Fruit fly (Drosophila melanogaster): Measurements from ENCODE around the gene chp.

chp gene

DNA sequence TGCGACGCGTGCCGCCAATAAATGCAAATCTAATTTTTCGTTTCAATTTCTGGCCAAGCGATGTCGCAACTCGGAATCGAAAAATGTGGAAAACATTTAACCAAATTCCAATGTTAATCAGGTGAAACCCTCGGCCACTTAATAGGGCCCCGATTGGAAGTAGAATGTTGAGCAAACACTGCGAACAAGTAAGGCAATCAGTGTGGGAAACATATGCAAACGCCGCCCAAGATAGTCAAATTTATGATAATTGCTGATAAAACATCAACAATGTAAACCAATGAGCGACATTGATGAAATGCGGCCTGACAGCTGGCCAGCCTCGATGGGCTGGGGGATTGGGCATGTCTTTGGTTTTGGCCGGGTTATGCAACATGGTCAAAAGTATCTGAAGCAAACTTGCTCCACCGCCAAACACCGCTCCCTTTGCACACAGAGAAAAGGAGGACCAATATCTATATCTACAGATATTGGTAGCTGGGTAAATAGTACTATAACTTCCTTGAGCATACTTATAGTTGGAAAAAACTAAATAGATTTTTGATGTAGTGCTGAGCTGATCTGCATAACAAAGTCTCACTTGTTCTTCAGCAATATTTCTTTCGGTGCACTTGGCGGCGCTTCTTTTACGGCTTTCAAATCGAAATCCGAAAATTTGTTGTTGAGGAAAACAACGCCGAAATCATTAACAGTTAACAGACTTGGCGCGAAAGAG is 36.9 kb upstream of the chp start (continued):
- TF ChIP-seq CG6654 (GFP tag; optimal IDR thresholded peaks at IDR 0.05) (peak; percentile 48), trh (GFP tag; optimal IDR thresholded peaks at IDR 0.05) (no peak), cg (GFP tag; optimal IDR thresholded peaks at IDR 0.05) (no peak), sim (GFP tag; IDR thresholded peaks at IDR 0.05) (peak; percentile 43; the same call in 1 of the 2 replicates), az2 (GFP tag; optimal IDR thresholded peaks at IDR 0.05) (peak; percentile 73), CG7839 (tag; optimal IDR thresholded peaks at IDR 0.05) (peak; percentile 83), CG7556 (GFP tag; optimal IDR thresholded peaks at IDR 0.05) (peak; percentile 65), Dip2 (GFP tag; IDR thresholded peaks at IDR 0.05) (no peak), Fer2 (tag; optimal IDR thresholded peaks at IDR 0.05) (no peak), Sox100B (GFP tag; optimal IDR thresholded peaks at IDR 0.05) (peak; percentile 73), her (GFP tag; optimal IDR thresholded peaks at IDR 0.05) (peak; percentile 45), luna (GFP tag; optimal IDR thresholded peaks at IDR 0.05) (no peak), CG17385 (GFP tag; optimal IDR thresholded peaks at IDR 0.05) (peak; percentile 69), sr (GFP tag; IDR thresholded peaks at IDR 0.05) (peak; percentile 49; the same call in 1 of the 3 replicates), Stat92E (GFP tag; optimal IDR thresholded peaks at IDR 0.05) (no peak), CG17912 (GFP tag; optimal IDR thresholded peaks at IDR 0.05) (no peak), hb (GFP tag; IDR thresholded peaks at IDR 0.05; ENCODE audit: partially characterized antibody) (no peak), eve (GFP tag; optimal IDR thresholded peaks at IDR 0.05) (peak in 1 of 2 experiments; percentile 92), exex (tag; optimal IDR thresholded peaks at IDR 0.05) (no peak), sqz (GFP tag; optimal IDR thresholded peaks at IDR 0.05) (peak; percentile 44), fu2 (GFP tag; optimal IDR thresholded peaks at IDR 0.05) (peak; percentile 22), gfzf (GFP tag; optimal IDR thresholded peaks at IDR 0.05) (no peak), CG15601 (tag; optimal IDR thresholded peaks at IDR 0.05) (peak; percentile 76), hkb (optimal IDR thresholded peaks at IDR 0.05) (no peak), hkb (GFP tag; IDR thresholded peaks at IDR 0.05) (peak; percentile 88), Rx (GFP tag; IDR thresholded peaks at IDR 0.05) (peak; percentile 81), Ptx1 (GFP tag; IDR thresholded peaks at IDR 0.05) (peak; percentile 84), CG3838 (GFP tag; optimal IDR thresholded peaks at IDR 0.05) (no peak), danr (GFP tag; IDR thresholded peaks at IDR 0.05) (peak; percentile 59; the same call in 1 of the 2 replicates), ci (GFP tag; IDR thresholded peaks at IDR 0.05) (peak; percentile 89), Doc3 (GFP tag; IDR thresholded peaks at IDR 0.05; ENCODE audit: partially characterized antibody) (no peak), NC2α (GFP tag; optimal IDR thresholded peaks at IDR 0.05) (peak; percentile 2), disco-r (GFP tag; optimal IDR thresholded peaks at IDR 0.05) (peak; percentile 5), jumu (GFP tag; optimal IDR thresholded peaks at IDR 0.05) (peak; percentile 54), Dbx (GFP tag; IDR thresholded peaks at IDR 0.05) (no peak), Hr3 (GFP tag; optimal IDR thresholded peaks at IDR 0.05) (peak; percentile 26), rib (GFP tag; IDR thresholded peaks at IDR 0.05) (0 out of 2 replicates have a peak, but pooled peaks have one; percentile 22), H15 (GFP tag; IDR thresholded peaks at IDR 0.05) (peak; percentile 77), CG11456 (GFP tag; IDR thresholded peaks at IDR 0.05) (peak; percentile 67; the same call in 2 of the 3 replicates), ase (GFP tag; IDR thresholded peaks at IDR 0.05) (peak; percentile 82), pnt (GFP tag; optimal IDR thresholded peaks at IDR 0.05) (peak; percentile 70), Dp (GFP tag; optimal IDR thresholded peaks at IDR 0.05) (no peak), CG8388 (GFP tag; optimal IDR thresholded peaks at IDR 0.05) (peak; percentile 70), CG2712 (tag; optimal IDR thresholded peaks at IDR 0.05) (peak; percentile 84), Atf-2 (GFP tag; optimal IDR thresholded peaks at IDR 0.05) (peak; percentile 14), zfh2 (GFP tag; optimal IDR thresholded peaks at IDR 0.05) (no peak), CG18476 (GFP tag; optimal IDR thresholded peaks at IDR 0.05) (peak; percentile 55), bcd (GFP tag; optimal IDR thresholded peaks at IDR 0.05) (peak; percentile 62), CG12071 (GFP tag; optimal IDR thresholded peaks at IDR 0.05) (peak; percentile 75), wdn (GFP tag; IDR thresholded peaks at IDR 0.05) (no peak)

Measured in whole organism, embryonic.